Fruit fly (Drosophila melanogaster) whole organism, embryonic: ENCODE measurements around the gene CG10730.

ENCODE experiments used
- CG11398 ChIP-seq: fragments of 200-800 bp; sonication (Bioruptor generic); optimal IDR thresholded peaks from 2 replicates; lab custom pipeline; 2016; ENCODE audit warnings: missing biosample characterization, missing genetic modification characterization
- CG5180 ChIP-seq: fragments of 200-800 bp; sonication (Bioruptor generic); optimal IDR thresholded peaks from 3 replicates; lab custom pipeline; 2017; ENCODE audit warnings: missing biosample characterization, missing genetic modification characterization, mild to moderate bottlenecking, moderate library complexity, missing genetic modification reagents
- CG8359 ChIP-seq: fragments of 200-800 bp; sonication (Bioruptor generic); optimal IDR thresholded peaks from 2 replicates; lab custom pipeline; 2017; ENCODE audit warnings: missing biosample characterization, mild to moderate bottlenecking, missing genetic modification characterization, borderline replicate concordance
- D19B ChIP-seq: fragments of 200-800 bp; sonication (Bioruptor generic); optimal IDR thresholded peaks from 2 replicates; lab custom pipeline; 2017; ENCODE audit warnings: missing biosample characterization, mild to moderate bottlenecking, missing genetic modification characterization
- br ChIP-seq: fragments of >200 bp; optimal IDR thresholded peaks from 2 replicates; lab custom pipeline; 2017
- jigr1 ChIP-seq: fragments of 200-800 bp; sonication (Bioruptor generic); IDR thresholded peaks from 3 replicates; pipeline ENCODE4 v1.3.6; 2022; ENCODE audit warnings: missing biosample characterization, missing genetic modification characterization
- nmo ChIP-seq: fragments of 200-800 bp; sonication (Bioruptor generic); optimal IDR thresholded peaks from 2 replicates; lab custom pipeline; 2018; ENCODE audit warnings: missing biosample characterization, mild to moderate bottlenecking, missing genetic modification characterization, moderate library complexity
- otp ChIP-seq: fragments of 200-800 bp; sonication (Bioruptor generic); IDR thresholded peaks from 3 replicates; pipeline ENCODE4, ENCODE4 v1.3.6; 2022; ENCODE audit warnings: missing biosample characterization, missing genetic modification characterization
- sim ChIP-seq: fragments of 200-800 bp; sonication (Bioruptor generic); IDR thresholded peaks from 2 replicates; pipeline ENCODE4 v1.3.6; 2022; ENCODE audit warnings: missing biosample characterization, missing genetic modification characterization
- sqz ChIP-seq: fragments of 200-800 bp; sonication (Bioruptor generic); optimal IDR thresholded peaks from 3 replicates; lab custom pipeline; 2018; ENCODE audit warnings: missing biosample characterization, mild to moderate bottlenecking, missing genetic modification characterization
- unpg ChIP-seq: fragments of 200-800 bp; sonication (Bioruptor generic); optimal IDR thresholded peaks from 3 replicates; lab custom pipeline; 2018; ENCODE audit warnings: missing biosample characterization, mild to moderate bottlenecking, missing genetic modification characterization, moderate library complexity

dm6 chr2L:20025711-20026110 is 46.3 kb downstream of the CG10730 start, which contains the start of gene AANATL3:
- TF ChIP-seq unpg (no peak), br (lab: Kevin White, UChicago) (no peak), CG8359 (GFP tag; lab: Kevin White, UChicago) (no peak), CG5180 (GFP tag; lab: Kevin White, UChicago) (no peak), D19B (GFP tag; lab: Kevin White, UChicago) (no peak), CG11398 (GFP tag; lab: Kevin White, UChicago) (no peak), jigr1 (GFP tag; lab: Robert Waterston, UW) (no peak), nmo (GFP tag; lab: Kevin White, UChicago) (no peak), sim (no peak), sqz (no peak), otp (GFP tag; lab: Robert Waterston, UW) (no peak)
